Worm (Caenorhabditis elegans): ENCODE data around the gene dlg-1.

DNA sequence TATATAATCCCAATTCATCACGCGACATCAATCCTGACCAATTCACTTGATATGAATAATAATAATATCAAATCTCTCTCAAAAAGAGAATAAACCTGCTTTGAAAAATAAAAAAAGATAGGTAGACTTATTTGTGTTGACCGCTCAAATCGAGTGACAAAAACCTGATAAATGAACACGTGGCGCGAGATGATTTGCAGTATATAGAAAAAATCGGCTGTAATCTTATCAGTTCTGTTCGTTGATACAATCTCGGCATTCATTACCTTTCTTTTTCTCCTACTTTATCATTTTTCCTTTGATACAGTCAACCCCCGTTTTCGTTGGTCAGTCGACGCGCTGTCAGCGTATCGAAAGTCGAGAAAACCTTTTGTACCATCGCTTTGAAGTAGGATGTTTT lies 12.2 kb upstream of the dlg-1 start:
- TF ChIP-seq unc-62 (GFP tag; optimal IDR thresholded peaks at IDR 0.05) (no peak), hpl-2 (GFP tag; optimal IDR thresholded peaks at IDR 0.05) (no peak), nhr-76 (tag; optimal IDR thresholded peaks at IDR 0.05) (no peak), elt-3 (tag; optimal IDR thresholded peaks at IDR 0.05) (peak; percentile 63 to 99 (median 94)), nhr-77 (tag; optimal IDR thresholded peaks at IDR 0.05) (no peak), pqm-1 (tag; optimal IDR thresholded peaks at IDR 0.05) (no peak), fkh-4 (tag; optimal IDR thresholded peaks at IDR 0.05; ENCODE audit: borderline replicate concordance) (no peak)
